Worm (Caenorhabditis elegans) whole organism, late embryonic: Measurements from ENCODE around the gene E04D5.4.

Experiments used
- F13H6.1 ChIP-seq: sonication (generic microtip); optimal IDR thresholded peaks from 2 replicates; lab custom pipeline; 2016; ENCODE audit warnings: missing genetic modification characterization, missing compliant biosample characterization
- K02D7.2 ChIP-seq: sonication (generic microtip); optimal IDR thresholded peaks from 2 replicates; lab custom pipeline; 2017; ENCODE audit warnings: mild to moderate bottlenecking, missing genetic modification characterization, missing compliant biosample characterization
- T23F11.4 ChIP-seq: fragments of 200-800 bp; sonication (Bioruptor generic); optimal IDR thresholded peaks from 2 replicates; lab custom pipeline; 2018; ENCODE audit warnings: mild to moderate bottlenecking, missing genetic modification characterization, missing compliant biosample characterization
- Y22D7AL.16 ChIP-seq: sonication (generic microtip); optimal IDR thresholded peaks from 2 replicates; lab custom pipeline; 2016; ENCODE audit warnings: missing genetic modification characterization, missing compliant biosample characterization
- ahr-1 ChIP-seq: sonication (generic microtip); optimal IDR thresholded peaks from 2 replicates; lab custom pipeline; 2016; ENCODE audit warnings: missing genetic modification characterization, missing compliant biosample characterization
- ama-1 ChIP-seq: fragments of 150-350 bp; optimal IDR thresholded peaks from 2 replicates; lab custom pipeline; 2014
- ceh-14 ChIP-seq: sonication (generic microtip); optimal IDR thresholded peaks from 2 replicates; lab custom pipeline; 2016; ENCODE audit warnings: missing genotype, missing genetic modification characterization, missing compliant biosample characterization
- ceh-19 ChIP-seq: fragments of 200-800 bp; sonication (Bioruptor generic); optimal IDR thresholded peaks from 2 replicates; lab custom pipeline; 2018; ENCODE audit warnings: mild to moderate bottlenecking, missing genetic modification characterization, missing compliant biosample characterization
- ceh-22 ChIP-seq: sonication (generic microtip); optimal IDR thresholded peaks from 2 replicates; lab custom pipeline; 2017; ENCODE audit warnings: missing biosample characterization, missing genetic modification characterization
- ceh-24 ChIP-seq: sonication (generic microtip); optimal IDR thresholded peaks from 2 replicates; lab custom pipeline; 2016; ENCODE audit warnings: mild to moderate bottlenecking, missing genetic modification characterization, missing compliant biosample characterization
- ceh-30 ChIP-seq: fragments of 150-350 bp; optimal IDR thresholded peaks from 2 replicates; lab custom pipeline; 2014; ENCODE audit warnings: missing biosample characterization, missing genetic modification characterization
- ceh-31 ChIP-seq: sonication (generic microtip); optimal IDR thresholded peaks from 2 replicates; lab custom pipeline; 2016; ENCODE audit warnings: missing genetic modification characterization, missing compliant biosample characterization
- ceh-34 ChIP-seq: sonication (generic microtip); optimal IDR thresholded peaks from 2 replicates; lab custom pipeline; 2016; ENCODE audit warnings: mild to moderate bottlenecking, missing genetic modification characterization, missing compliant biosample characterization
- ceh-45 ChIP-seq: fragments of 200-800 bp; sonication (Bioruptor generic); IDR thresholded peaks from 2 replicates; pipeline ENCODE4 v1.3.6; 2022; ENCODE audit warnings: missing genetic modification reagents, missing genetic modification characterization, missing compliant biosample characterization
- ceh-48 ChIP-seq: sonication (generic microtip); optimal IDR thresholded peaks from 2 replicates; lab custom pipeline; 2016; ENCODE audit warnings: missing genetic modification characterization, inconsistent platforms, missing compliant biosample characterization
- ceh-9 ChIP-seq: sonication (generic microtip); optimal IDR thresholded peaks from 2 replicates; lab custom pipeline; 2016; ENCODE audit warnings: mild to moderate bottlenecking, missing genetic modification characterization, inconsistent platforms, missing compliant biosample characterization
- dmd-4 ChIP-seq: sonication (generic microtip); optimal IDR thresholded peaks from 2 replicates; lab custom pipeline; 2016; ENCODE audit warnings: borderline replicate concordance, missing genetic modification characterization, missing compliant biosample characterization
- dve-1 ChIP-seq: sonication (generic microtip); optimal IDR thresholded peaks from 2 replicates; lab custom pipeline; 2017; ENCODE audit warnings: antibody characterized with exemption, mild to moderate bottlenecking, missing genetic modification characterization, missing compliant biosample characterization
- ets-4 ChIP-seq: sonication (generic microtip); optimal IDR thresholded peaks from 2 replicates; lab custom pipeline; 2016; ENCODE audit warnings: missing genetic modification characterization, missing compliant biosample characterization
- eyg-1 ChIP-seq: sonication (generic microtip); optimal IDR thresholded peaks from 2 replicates; lab custom pipeline; 2016; ENCODE audit warnings: missing genotype, missing genetic modification characterization, missing compliant biosample characterization
- fkh-10 ChIP-seq: fragments of 150-350 bp; optimal IDR thresholded peaks from 2 replicates; lab custom pipeline; 2014; ENCODE audit warnings: missing biosample characterization, missing genetic modification reagents, missing genetic modification characterization
- hlh-13 ChIP-seq: fragments of 200-800 bp; sonication (Bioruptor generic); optimal IDR thresholded peaks from 2 replicates; lab custom pipeline; 2018; ENCODE audit warnings: mild to moderate bottlenecking, missing genetic modification characterization, missing compliant biosample characterization
- hlh-15 ChIP-seq: sonication (generic microtip); optimal IDR thresholded peaks from 2 replicates; lab custom pipeline; 2016; ENCODE audit warnings: missing genetic modification characterization, missing compliant biosample characterization
- hlh-30 ChIP-seq: sonication (generic microtip); optimal IDR thresholded peaks from 2 replicates; lab custom pipeline; 2017; ENCODE audit warnings: antibody characterized with exemption, missing genetic modification characterization, missing compliant biosample characterization; ENCODE audit not compliant: insufficient read depth
- hlh-6 ChIP-seq: sonication (generic microtip); optimal IDR thresholded peaks from 2 replicates; lab custom pipeline; 2016; ENCODE audit warnings: missing genotype, missing genetic modification characterization, missing compliant biosample characterization
- madf-2 ChIP-seq: sonication (generic microtip); optimal IDR thresholded peaks from 2 replicates; lab custom pipeline; 2017; ENCODE audit warnings: missing genetic modification characterization, missing compliant biosample characterization
- mec-3 ChIP-seq: sonication (generic microtip); optimal IDR thresholded peaks from 2 replicates; lab custom pipeline; 2016; ENCODE audit warnings: borderline replicate concordance, missing genetic modification characterization, missing compliant biosample characterization
- nfya-1 ChIP-seq: sonication (generic microtip); optimal IDR thresholded peaks from 2 replicates; lab custom pipeline; 2017; ENCODE audit warnings: missing genetic modification characterization, mild to moderate bottlenecking, missing compliant biosample characterization, antibody characterized with exemption, moderate library complexity
- nhr-11 ChIP-seq: fragments of 150-350 bp; optimal IDR thresholded peaks from 2 replicates; lab custom pipeline; 2014; ENCODE audit warnings: missing biosample characterization, missing genetic modification characterization
- npax-4 ChIP-seq: sonication (generic microtip); optimal IDR thresholded peaks from 2 replicates; lab custom pipeline; 2016; ENCODE audit warnings: missing genetic modification characterization, missing compliant biosample characterization
- pax-1 ChIP-seq: fragments of 150-350 bp; optimal IDR thresholded peaks from 2 replicates; lab custom pipeline; 2014; ENCODE audit warnings: missing biosample characterization, missing genetic modification characterization
- pha-2 ChIP-seq: sonication (generic microtip); optimal IDR thresholded peaks from 2 replicates; lab custom pipeline; 2017; ENCODE audit warnings: mild to moderate bottlenecking, missing genetic modification characterization, missing compliant biosample characterization
- pha-4 ChIP-seq: fragments of 150-350 bp; optimal IDR thresholded peaks from 2 replicates; lab custom pipeline; 2018; ENCODE audit warnings: missing biosample characterization, missing genetic modification reagents, missing genetic modification characterization
- pqm-1 ChIP-seq: sonication (generic microtip); optimal IDR thresholded peaks from 2 replicates; lab custom pipeline; 2016; ENCODE audit warnings: missing genetic modification characterization, missing compliant biosample characterization
- ref-2 ChIP-seq: sonication (generic microtip); optimal IDR thresholded peaks from 2 replicates; lab custom pipeline; 2016; ENCODE audit warnings: missing genetic modification characterization, missing compliant biosample characterization
- sdc-2 ChIP-seq: sonication (generic microtip); optimal IDR thresholded peaks from 2 replicates; lab custom pipeline; 2016; ENCODE audit warnings: missing genotype, missing genetic modification characterization, missing compliant biosample characterization
- sox-2 ChIP-seq: fragments of 200-800 bp; sonication (Bioruptor generic); IDR thresholded peaks from 2 replicates; pipeline ENCODE4 v1.3.6; 2022; ENCODE audit warnings: missing genetic modification reagents, missing genetic modification characterization, missing compliant biosample characterization
- syd-9 ChIP-seq: sonication (generic microtip); optimal IDR thresholded peaks from 2 replicates; lab custom pipeline; 2016; ENCODE audit warnings: mild to moderate bottlenecking, missing genetic modification characterization, moderate library complexity, missing compliant biosample characterization
- tbx-2 ChIP-seq: sonication (generic microtip); optimal IDR thresholded peaks from 2 replicates; lab custom pipeline; 2016; ENCODE audit warnings: missing genetic modification characterization, missing compliant biosample characterization
- tbx-7 ChIP-seq: sonication (generic microtip); optimal IDR thresholded peaks from 2 replicates; lab custom pipeline; 2016; ENCODE audit warnings: missing genotype, missing genetic modification characterization, missing compliant biosample characterization
- ttx-3 ChIP-seq: sonication (generic microtip); optimal IDR thresholded peaks from 2 replicates; lab custom pipeline; 2016; ENCODE audit warnings: missing genetic modification reagents, missing genetic modification characterization, missing compliant biosample characterization
- unc-3 ChIP-seq, 2 experiments: fragments of 200-800 bp in 1 of 2; sonication (Bioruptor generic) in 1 of 2; sonication (generic microtip) in 1 of 2; conservative IDR thresholded peaks in 1 of 2; optimal IDR thresholded peaks in 1 of 2; 2 replicates each; pipeline versions ENCODE4 v1.3.6 to Lab custom; 2016 to 2022; ENCODE audit warnings: missing compliant biosample characterization in 2 of 2, missing genetic modification characterization in 2 of 2, missing genetic modification reagents in 1 of 2
- unc-42 ChIP-seq: sonication (generic microtip); optimal IDR thresholded peaks from 2 replicates; lab custom pipeline; 2016; ENCODE audit warnings: missing genotype, missing genetic modification characterization, missing compliant biosample characterization

E04D5.4 gene

DNA sequence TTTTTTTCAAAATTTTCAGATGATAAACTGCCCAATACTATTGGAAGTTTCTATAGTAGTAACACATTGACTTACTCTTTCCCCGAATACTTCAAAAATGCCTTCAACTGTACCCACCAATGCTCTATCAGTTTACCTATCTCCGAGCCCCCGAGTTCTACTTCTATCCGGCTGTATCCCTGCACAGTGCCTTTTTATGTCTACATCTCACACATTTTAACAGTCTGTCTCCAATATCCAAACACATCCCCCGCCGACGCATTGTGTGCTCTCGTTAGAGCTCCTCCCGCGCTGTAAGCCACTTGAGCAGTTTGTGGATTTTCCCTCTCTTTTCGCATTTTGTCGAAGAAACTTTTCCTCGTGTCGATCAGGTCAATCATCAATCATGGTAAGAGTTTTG is 26.5 kb downstream of the E04D5.4 start, which contains the start of gene tnc-2:
Gene tnc-2 (plus strand): TSS at position 301 of the 400 bp plus-strand sequence.
- TF ChIP-seq pha-2 (tag; lab: Kevin White, UChicago) (no peak), T23F11.4 (GFP tag; lab: Kevin White, UChicago) (no peak), ceh-30 (no peak), sox-2 (no peak), unc-3 (GFP tag; conservative IDR thresholded peaks at IDR 0.05; lab: Robert Waterston, UW) (no peak), unc-3 (tag; optimal IDR thresholded peaks at IDR 0.05; lab: Kevin White, UChicago) (no peak), unc-42 (tag; lab: Kevin White, UChicago) (no peak), hlh-15 (no peak), pax-1 (tag; lab: Kevin White, UChicago) (no peak), F13H6.1 (no peak), pha-4 (tag; lab: Kevin White, UChicago) (no peak), ceh-14 (tag; lab: Kevin White, UChicago) (no peak), ref-2 (tag; lab: Kevin White, UChicago) (no peak), ceh-45 (GFP tag; lab: Robert Waterston, UW) (no peak), madf-2 (no peak), tbx-2 (no peak), ets-4 (tag; lab: Kevin White, UChicago) (no peak), tbx-7 (tag; lab: Kevin White, UChicago) (no peak), nhr-11 (tag; lab: Kevin White, UChicago) (no peak)

DNA sequence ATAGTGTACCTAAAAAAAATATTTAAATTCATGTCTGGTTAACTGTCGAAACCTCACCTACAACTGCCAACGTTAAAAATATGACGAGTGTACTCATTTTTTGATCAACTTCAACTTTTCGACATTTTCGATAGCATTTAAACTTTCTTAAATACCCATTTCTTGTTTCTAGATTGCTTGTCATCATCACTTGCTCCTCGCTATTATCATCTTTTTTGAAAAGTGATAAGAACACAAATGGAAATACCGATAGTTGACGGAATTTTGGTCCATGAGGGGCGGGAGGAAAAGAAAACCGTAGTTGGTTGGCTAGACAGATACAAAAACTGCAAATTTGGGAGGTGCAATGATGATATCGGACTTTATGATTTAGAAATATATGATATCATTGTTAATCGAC is 30.1 kb downstream of the E04D5.4 start, which contains the start of gene clec-143:
Gene clec-143 (minus strand): TSS at position 139 of the 400 bp plus-strand sequence.
- no peak for TF ChIP-seq tbx-2
- no peak for TF ChIP-seq ceh-34 (tag; lab: Kevin White, UChicago)
- no peak for TF ChIP-seq Y22D7AL.16
- TF ChIP-seq fkh-10 (GFP tag; lab: Kevin White, UChicago): no peak
- TF ChIP-seq mec-3 (tag; lab: Kevin White, UChicago): no peak
- TF ChIP-seq ceh-48 (tag; lab: Kevin White, UChicago): no peak
- no peak for TF ChIP-seq ama-1 (lab: Kevin White, UChicago)
- TF ChIP-seq dmd-4 (tag; lab: Kevin White, UChicago): no peak
- TF ChIP-seq ceh-24: no peak
- TF ChIP-seq hlh-6 (tag; lab: Kevin White, UChicago): no peak
- TF ChIP-seq ceh-9 (tag; lab: Kevin White, UChicago): no peak
- TF ChIP-seq sdc-2 (tag; lab: Kevin White, UChicago): no peak
- TF ChIP-seq, all 69 proteins: peak for 0

DNA sequence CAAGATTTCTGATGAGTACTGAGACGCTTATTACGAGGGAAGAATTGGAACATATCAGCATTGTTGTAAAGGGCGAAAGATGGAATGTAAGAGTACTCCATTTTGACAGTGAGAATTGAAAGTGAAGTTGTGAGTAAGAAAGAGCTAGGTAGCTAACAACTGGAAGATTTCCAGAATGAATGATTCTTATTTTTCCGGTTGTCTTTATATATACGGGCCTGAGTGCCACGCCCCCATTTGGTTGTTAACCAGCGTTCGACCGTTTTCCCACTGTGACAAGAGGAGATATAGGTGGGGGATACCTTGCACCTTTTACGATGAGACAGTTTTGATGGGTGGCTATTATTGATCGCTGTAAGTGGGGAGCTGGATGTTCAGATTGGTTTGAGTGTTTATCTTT is 31.2 kb downstream of the E04D5.4 start, which contains the start of gene ZK666.1:
Gene ZK666.1 (minus strand): TSS at position 101 of the 400 bp plus-strand sequence.
- TF ChIP-seq K02D7.2 (tag; lab: Kevin White, UChicago) (no peak), ceh-31 (no peak), nfya-1 (tag; lab: Kevin White, UChicago) (no peak), ahr-1 (no peak), dve-1 (tag; lab: Kevin White, UChicago) (no peak), eyg-1 (tag; lab: Kevin White, UChicago) (no peak), ceh-19 (GFP tag; lab: Kevin White, UChicago) (no peak), syd-9 (tag; lab: Kevin White, UChicago) (no peak), pqm-1 (tag; lab: Kevin White, UChicago) (no peak)

DNA sequence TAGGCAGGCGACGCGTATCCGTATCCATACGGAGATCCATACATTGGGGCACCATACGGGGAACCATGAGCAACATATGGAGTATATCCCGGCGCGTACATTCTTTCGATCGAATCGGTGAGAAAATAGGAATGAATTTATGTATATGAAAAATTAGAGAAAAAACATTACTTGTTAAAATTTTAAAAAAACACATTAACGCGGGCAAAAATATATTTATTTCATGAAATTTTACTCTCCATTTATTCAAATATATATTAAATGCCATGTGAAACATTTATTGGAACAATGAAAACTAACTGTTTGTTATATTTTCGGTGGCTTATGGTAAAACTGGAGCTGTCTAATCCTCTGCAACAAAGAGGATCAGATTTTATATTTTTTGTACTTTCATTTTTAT is 31.7 kb downstream of the E04D5.4 start, which contains the start of gene ZK666.2:
Gene ZK666.2 (minus strand): TSS at position 101 of the 400 bp plus-strand sequence.
- TF ChIP-seq ceh-30: no peak
- TF ChIP-seq T23F11.4 (GFP tag; lab: Kevin White, UChicago): no peak
- no peak for TF ChIP-seq ttx-3 (tag; lab: Kevin White, UChicago)
- no peak for TF ChIP-seq F13H6.1
- TF ChIP-seq fkh-10 (GFP tag; lab: Kevin White, UChicago): no peak
- no peak for TF ChIP-seq mec-3 (tag; lab: Kevin White, UChicago)
- no peak for TF ChIP-seq dmd-4 (tag; lab: Kevin White, UChicago)
- no peak for TF ChIP-seq npax-4 (tag; lab: Kevin White, UChicago)
- no peak for TF ChIP-seq hlh-13 (GFP tag; lab: Kevin White, UChicago)
- TF ChIP-seq hlh-6 (tag; lab: Kevin White, UChicago): no peak
- TF ChIP-seq hlh-30 (tag; lab: Kevin White, UChicago): no peak
- TF ChIP-seq sox-2: no peak
- no peak for TF ChIP-seq eyg-1 (tag; lab: Kevin White, UChicago)
- no peak for TF ChIP-seq ceh-22 (tag; lab: Kevin White, UChicago)
- no peak for TF ChIP-seq ceh-9 (tag; lab: Kevin White, UChicago)
- TF ChIP-seq ceh-24: no peak
